Worm (Caenorhabditis elegans) whole organism, L3 larva: ENCODE measurements around the gene Y65A5A.1.
"Not testable (repeated sequence)": the region's sequence is repeated elsewhere in the genome, so short reads cannot be mapped to it uniquely, and the experiment has no call there.

Source experiments
- ZK546.5 ChIP-seq: sonication (generic microtip); optimal IDR thresholded peaks from 2 replicates; lab custom pipeline; 2017; ENCODE audit warnings: missing biosample characterization, missing genetic modification characterization
- aly-2 ChIP-seq: fragments of 150-350 bp; optimal IDR thresholded peaks from 2 replicates; lab custom pipeline; 2014; ENCODE audit warnings: missing biosample characterization, missing genetic modification characterization
- ama-1 ChIP-seq: fragments of 150-350 bp; optimal IDR thresholded peaks from 2 replicates; lab custom pipeline; 2018
- ceh-16 ChIP-seq: sonication (generic microtip); optimal IDR thresholded peaks from 2 replicates; lab custom pipeline; 2017; ENCODE audit warnings: missing biosample characterization, missing genetic modification characterization
- ceh-9 ChIP-seq: sonication (generic microtip); optimal IDR thresholded peaks from 2 replicates; lab custom pipeline; 2018; ENCODE audit warnings: missing biosample characterization, missing genetic modification characterization
- daf-12 ChIP-seq: fragments of 150-350 bp; optimal IDR thresholded peaks from 2 replicates; lab custom pipeline; 2014; ENCODE audit warnings: missing biosample characterization, missing genetic modification reagents, missing genetic modification characterization
- egl-27 ChIP-seq: sonication (generic microtip); optimal IDR thresholded peaks from 4 replicates; lab custom pipeline; 2017; ENCODE audit warnings: missing biosample characterization, missing genetic modification reagents, missing genetic modification characterization
- elt-1 ChIP-seq: fragments of 150-350 bp; optimal IDR thresholded peaks from 2 replicates; lab custom pipeline; 2014; ENCODE audit warnings: missing biosample characterization, missing genetic modification characterization
- elt-2 ChIP-seq: sonication (generic microtip); optimal IDR thresholded peaks from 2 replicates; lab custom pipeline; 2016; ENCODE audit warnings: missing genetic modification reagents, mild to moderate bottlenecking, missing genetic modification characterization, missing compliant biosample characterization
- elt-3 ChIP-seq, 3 experiments: fragments of 150-350 bp in 1 of 3; sonication (generic microtip) in 2 of 3; optimal IDR thresholded peaks; 2 replicates in 2 of 3; 4 replicates in 1 of 3; lab custom pipeline; 2014 to 2017; ENCODE audit warnings: missing biosample characterization in 3 of 3, missing genetic modification characterization in 3 of 3
- eor-1 ChIP-seq, 2 experiments: fragments of 150-350 bp; optimal IDR thresholded peaks; 2 replicates each; lab custom pipeline; 2014 to 2018; ENCODE audit warnings: missing biosample characterization in 2 of 2, missing genetic modification characterization in 2 of 2
- fkh-2 ChIP-seq: fragments of 150-350 bp; optimal IDR thresholded peaks from 2 replicates; lab custom pipeline; 2014; ENCODE audit warnings: missing biosample characterization, missing genetic modification reagents, missing genetic modification characterization
- fos-1 ChIP-seq: fragments of 150-350 bp; optimal IDR thresholded peaks from 2 replicates; lab custom pipeline; 2014; ENCODE audit warnings: missing biosample characterization, missing genetic modification characterization
- hmg-11 ChIP-seq: sonication (generic microtip); optimal IDR thresholded peaks from 2 replicates; lab custom pipeline; 2016; ENCODE audit warnings: missing genetic modification characterization, missing compliant biosample characterization
- jun-1 ChIP-seq: fragments of 150-350 bp; optimal IDR thresholded peaks from 2 replicates; lab custom pipeline; 2014; ENCODE audit warnings: missing biosample characterization, missing genetic modification reagents, missing genetic modification characterization
- lin-15B ChIP-seq: fragments of 150-350 bp; optimal IDR thresholded peaks from 2 replicates; lab custom pipeline; 2014; ENCODE audit warnings: missing biosample characterization, missing genetic modification characterization
- lsy-12 ChIP-seq: sonication (generic microtip); optimal IDR thresholded peaks from 2 replicates; lab custom pipeline; 2016; ENCODE audit warnings: mild to moderate bottlenecking, missing genetic modification characterization, missing compliant biosample characterization
- mdl-1 ChIP-seq: fragments of 150-350 bp; optimal IDR thresholded peaks from 2 replicates; lab custom pipeline; 2014; ENCODE audit warnings: missing biosample characterization, missing genetic modification characterization
- mml-1 ChIP-seq: fragments of 150-350 bp; sonication (generic microtip); optimal IDR thresholded peaks from 3 replicates; lab custom pipeline; 2014; ENCODE audit warnings: missing biosample characterization, missing genetic modification characterization
- nfya-1 ChIP-seq: sonication (generic microtip); optimal IDR thresholded peaks from 2 replicates; lab custom pipeline; 2017; ENCODE audit warnings: missing genetic modification characterization, mild to moderate bottlenecking, missing compliant biosample characterization, antibody characterized with exemption, moderate library complexity; ENCODE audit not compliant: insufficient read depth
- nhr-11 ChIP-seq: fragments of 150-350 bp; optimal IDR thresholded peaks from 2 replicates; lab custom pipeline; 2014; ENCODE audit warnings: missing biosample characterization, missing genetic modification characterization
- nhr-23 ChIP-seq: fragments of 150-350 bp; optimal IDR thresholded peaks from 2 replicates; lab custom pipeline; 2014; ENCODE audit warnings: missing biosample characterization, missing genetic modification reagents, missing genetic modification characterization
- nhr-28 ChIP-seq: fragments of 150-350 bp; optimal IDR thresholded peaks from 2 replicates; lab custom pipeline; 2014; ENCODE audit warnings: missing biosample characterization, missing genetic modification characterization
- nhr-43 ChIP-seq: sonication (generic microtip); optimal IDR thresholded peaks from 2 replicates; lab custom pipeline; 2016; ENCODE audit warnings: mild to moderate bottlenecking, missing genetic modification characterization, missing compliant biosample characterization; ENCODE audit not compliant: poor library complexity, severe bottlenecking
- nhr-67 ChIP-seq: fragments of 150-350 bp; optimal IDR thresholded peaks from 2 replicates; lab custom pipeline; 2014; ENCODE audit warnings: missing biosample characterization, missing genetic modification characterization
- nhr-76 ChIP-seq: fragments of 150-350 bp; sonication (generic microtip); optimal IDR thresholded peaks from 5 replicates; lab custom pipeline; 2014; ENCODE audit warnings: missing biosample characterization, missing genetic modification characterization
- pqm-1 ChIP-seq: fragments of 150-350 bp; optimal IDR thresholded peaks from 2 replicates; lab custom pipeline; 2017; ENCODE audit warnings: missing biosample characterization, missing genetic modification characterization, inconsistent platforms
- skn-1 ChIP-seq: fragments of 150-350 bp; optimal IDR thresholded peaks from 2 replicates; lab custom pipeline; 2014; ENCODE audit warnings: missing biosample characterization, missing genetic modification characterization
- unc-39 ChIP-seq: sonication (generic microtip); optimal IDR thresholded peaks from 4 replicates; lab custom pipeline; 2017; ENCODE audit warnings: missing biosample characterization, missing genetic modification characterization
- unc-62 ChIP-seq: fragments of 150-350 bp; sonication (generic microtip); optimal IDR thresholded peaks from 4 replicates; lab custom pipeline; 2014; ENCODE audit warnings: missing biosample characterization, missing genetic modification reagents, missing genetic modification characterization
- zag-1 ChIP-seq: fragments of 150-350 bp; optimal IDR thresholded peaks from 2 replicates; lab custom pipeline; 2014; ENCODE audit warnings: missing biosample characterization, missing genetic modification characterization
- ztf-11 ChIP-seq: fragments of 150-350 bp; optimal IDR thresholded peaks from 2 replicates; lab custom pipeline; 2014; ENCODE audit warnings: missing biosample characterization, missing genetic modification characterization

Y65A5A.1 gene

DNA sequence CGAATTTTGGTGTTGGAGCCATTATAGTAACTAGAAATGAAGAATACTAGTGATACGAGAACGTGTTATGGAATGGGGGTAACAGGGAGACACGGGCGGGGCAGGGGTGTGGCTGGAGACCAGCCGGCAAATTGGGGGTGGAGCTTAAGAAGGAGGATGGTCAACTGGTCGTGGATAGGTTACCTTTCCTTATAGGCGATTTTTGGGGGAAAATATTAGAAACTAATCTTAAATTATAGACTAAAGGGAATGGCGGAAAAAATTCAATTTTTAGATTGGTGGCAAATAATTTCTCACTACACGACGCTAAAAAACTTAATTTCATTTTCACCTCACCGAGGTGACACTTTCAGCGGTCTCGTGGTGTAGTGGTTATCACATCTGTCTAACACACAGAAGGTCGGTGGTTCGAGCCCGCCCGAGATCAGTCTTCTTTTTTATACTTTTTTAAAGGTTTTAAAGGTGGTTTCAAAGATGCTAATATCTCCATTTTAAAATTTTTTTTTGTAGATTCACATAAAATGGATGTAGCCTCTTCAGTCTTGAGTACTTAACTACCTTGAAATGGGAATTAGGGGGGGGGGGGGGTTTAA lies at the start of gene Y65A5A.1:
TSS of gene Y65A5A.1 (minus strand) at position 51 of the 593 bp plus-strand sequence.
- TF ChIP-seq pqm-1 (tag; lab: Kevin White, UChicago) (peak; percentile 3), nfya-1 (tag; lab: Kevin White, UChicago) (peak; percentile 12), daf-12 (tag; lab: Kevin White, UChicago) (no peak), elt-2 (tag; lab: Kevin White, UChicago) (peak; percentile 7), ceh-9 (tag; lab: Kevin White, UChicago) (no peak), eor-1 (tag; optimal IDR thresholded peaks at IDR 0.05; lab: Kevin White, UChicago) (no peak)

ce11 chrIV:16446664-16447063 lies 47.0 kb upstream of the Y65A5A.1 start:
- TF ChIP-seq nhr-28 (tag; lab: Kevin White, UChicago) (no peak), lsy-12 (tag; lab: Kevin White, UChicago) (no peak), lin-15B (tag; lab: Kevin White, UChicago) (no peak), mml-1 (tag; lab: Kevin White, UChicago) (no peak), nhr-43 (tag; lab: Kevin White, UChicago) (no peak), jun-1 (tag; lab: Kevin White, UChicago) (no peak), ama-1 (lab: Kevin White, UChicago) (no peak), eor-1 (tag; optimal IDR thresholded peaks at IDR 0.05; lab: Kevin White, UChicago) (no peak), elt-3 (tag; optimal IDR thresholded peaks at IDR 0.05; lab: Kevin White, UChicago) (no peak), nhr-11 (tag; lab: Kevin White, UChicago) (no peak)

DNA sequence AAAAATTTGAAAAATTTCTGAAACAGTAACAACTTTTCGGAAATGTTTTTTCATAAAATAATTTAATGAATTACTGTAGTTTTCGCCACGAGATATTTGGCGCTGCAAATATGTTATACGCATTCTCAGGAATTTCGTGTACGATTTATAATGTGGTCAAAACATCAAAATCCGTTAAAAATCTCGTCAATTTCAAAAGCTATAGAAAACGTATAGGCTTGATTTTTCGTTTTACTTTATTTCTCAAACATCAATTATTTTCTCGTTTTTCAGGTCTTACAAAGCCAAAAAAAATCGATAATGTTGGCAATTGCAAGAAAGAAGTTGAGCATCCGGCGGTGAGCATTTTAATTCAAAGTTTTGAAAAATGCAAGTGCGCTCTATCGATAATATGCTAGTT lies 43.3 kb upstream of the Y65A5A.1 start, which contains the start of gene dlc-4:
TSS of gene dlc-4 (plus strand) at position 301 of the 400 bp plus-strand sequence.
- TF ChIP-seq nfya-1 (tag; lab: Kevin White, UChicago), result no peak
- TF ChIP-seq ama-1 (lab: Kevin White, UChicago), result no peak
- TF ChIP-seq ztf-11 (tag; lab: Kevin White, UChicago), result no peak
- no peak for TF ChIP-seq mml-1 (tag; lab: Kevin White, UChicago)
- no peak for TF ChIP-seq ZK546.5 (tag; lab: Kevin White, UChicago)
- TF ChIP-seq unc-39 (tag; lab: Kevin White, UChicago), result no peak
- TF ChIP-seq unc-62 (GFP tag; lab: Kevin White, UChicago), result no peak
- TF ChIP-seq fkh-2, result no peak
- TF ChIP-seq ceh-16, result no peak
- TF ChIP-seq nhr-43 (tag; lab: Kevin White, UChicago), result no peak
- no peak for TF ChIP-seq nhr-76 (tag; lab: Kevin White, UChicago)
- TF ChIP-seq egl-27 (tag; lab: Kevin White, UChicago), result no peak
- TF ChIP-seq ceh-9 (tag; lab: Kevin White, UChicago), result no peak
- TF ChIP-seq jun-1 (tag; lab: Kevin White, UChicago), result no peak
- TF ChIP-seq fos-1 (tag; lab: Kevin White, UChicago), result no peak
- TF ChIP-seq hmg-11, result no peak
- no peak for TF ChIP-seq pqm-1 (tag; lab: Kevin White, UChicago)
- TF ChIP-seq nhr-23, result no peak
- TF ChIP-seq nhr-67, result no peak

ce11 chrIV:16431929-16432328 lies 32.3 kb upstream of the Y65A5A.1 start, which contains the start of gene dlc-3:
TSS of gene dlc-3 (plus strand) at chrIV:16432229.
- no peak for TF ChIP-seq unc-62 (GFP tag; lab: Kevin White, UChicago)
- no peak for TF ChIP-seq elt-2 (tag; lab: Kevin White, UChicago)
- no peak for TF ChIP-seq skn-1 (tag; lab: Kevin White, UChicago)
- no peak for TF ChIP-seq nfya-1 (tag; lab: Kevin White, UChicago)
- TF ChIP-seq elt-1 (tag; lab: Kevin White, UChicago), result no peak
- no peak for TF ChIP-seq jun-1 (tag; lab: Kevin White, UChicago)
- no peak for TF ChIP-seq mdl-1
- no peak for TF ChIP-seq ZK546.5 (tag; lab: Kevin White, UChicago)
- TF ChIP-seq fkh-2, result no peak
- TF ChIP-seq nhr-11 (tag; lab: Kevin White, UChicago), result no peak
- TF ChIP-seq aly-2 (tag; lab: Kevin White, UChicago), result no peak
- no peak for TF ChIP-seq daf-12 (tag; lab: Kevin White, UChicago)
- no peak for TF ChIP-seq ceh-9 (tag; lab: Kevin White, UChicago)
- no peak for TF ChIP-seq eor-1 (tag; optimal IDR thresholded peaks at IDR 0.05; lab: Kevin White, UChicago)
- no peak for TF ChIP-seq nhr-67
- TF ChIP-seq, all 47 proteins: peak for 0

ce11 chrIV:16424337-16424736 lies 24.7 kb upstream of the Y65A5A.1 start, which contains the start of gene Y10G11A.1:
TSS of gene Y10G11A.1 (plus strand) at chrIV:16424637.
- not testable (repeated sequence) for TF ChIP-seq zag-1 (tag; lab: Kevin White, UChicago); hmg-11; elt-1 (tag; lab: Kevin White, UChicago)
